Worm (Caenorhabditis elegans) whole organism, L4 larva: ENCODE results near the gene C45H4.14.

Experiments used
- F26F4.8 ChIP-seq: fragments of 200-800 bp; sonication (Bioruptor generic); conservative IDR thresholded peaks from 2 replicates; pipeline ENCODE4 v1.3.6; 2022; ENCODE audit warnings: missing genetic modification characterization, missing compliant biosample characterization
- F37D6.2 ChIP-seq: sonication (generic microtip); optimal IDR thresholded peaks from 2 replicates; lab custom pipeline; 2016; ENCODE audit warnings: mild to moderate bottlenecking, missing genetic modification characterization, missing compliant biosample characterization
- F44E2.7 ChIP-seq: fragments of 200-800 bp; sonication (Bioruptor generic); IDR thresholded peaks from 2 replicates; pipeline ENCODE4 v2.1.2; 2022; ENCODE audit warnings: missing genetic modification characterization, missing compliant biosample characterization
- T26A8.4 ChIP-seq: fragments of 200-800 bp; sonication (Bioruptor generic); IDR thresholded peaks from 2 replicates; pipeline ENCODE4 v1.3.6; 2022; ENCODE audit warnings: missing genetic modification characterization, missing compliant biosample characterization
- aha-1 ChIP-seq: fragments of 150-350 bp; peaks from one replicate; lab custom pipeline; 2014; ENCODE audit warnings: missing biosample characterization, missing genetic modification characterization
- ama-1 ChIP-seq: fragments of 150-350 bp; optimal IDR thresholded peaks from 2 replicates; lab custom pipeline; 2014; ENCODE audit warnings: inconsistent platforms, mixed read lengths
- arid-1 ChIP-seq: fragments of 200-800 bp; sonication (Bioruptor generic); conservative IDR thresholded peaks from 2 replicates; pipeline ENCODE4 v1.3.6; 2022; ENCODE audit warnings: missing genetic modification reagents, missing genetic modification characterization, missing compliant biosample characterization
- attf-4 ChIP-seq: sonication (generic microtip); optimal IDR thresholded peaks from 3 replicates; lab custom pipeline; 2017; ENCODE audit warnings: missing biosample characterization, missing genetic modification characterization
- ceh-28 ChIP-seq: fragments of 150-350 bp; optimal IDR thresholded peaks from 2 replicates; lab custom pipeline; 2014; ENCODE audit warnings: missing biosample characterization, missing genetic modification reagents, missing genetic modification characterization
- ceh-62 ChIP-seq: sonication (generic microtip); optimal IDR thresholded peaks from 2 replicates; lab custom pipeline; 2017; ENCODE audit warnings: missing biosample characterization, missing genetic modification characterization
- cey-2 ChIP-seq: sonication (generic microtip); optimal IDR thresholded peaks from 3 replicates; lab custom pipeline; 2017; ENCODE audit warnings: missing genetic modification characterization, mild to moderate bottlenecking, missing compliant biosample characterization, antibody characterized with exemption, borderline replicate concordance; ENCODE audit not compliant: insufficient read depth
- daf-16 ChIP-seq, 3 experiments: sonication (generic microtip); optimal IDR thresholded peaks; 2 replicates each; lab custom pipeline; 2016 to 2017; ENCODE audit warnings: missing genetic modification characterization in 3 of 3, missing genetic modification reagents in 3 of 3, mild to moderate bottlenecking in 2 of 3, missing compliant biosample characterization in 2 of 3, missing biosample characterization in 1 of 3, moderate library complexity in 1 of 3
- daf-19 ChIP-seq: fragments of 200-800 bp; sonication (Bioruptor generic); conservative IDR thresholded peaks from 2 replicates; pipeline ENCODE4 v1.3.6; 2022; ENCODE audit warnings: missing genetic modification characterization, missing compliant biosample characterization
- daf-8 ChIP-seq: fragments of 200-800 bp; sonication (Bioruptor generic); IDR thresholded peaks from 2 replicates; pipeline ENCODE4 v1.3.6; 2022; ENCODE audit warnings: missing genetic modification characterization, missing compliant biosample characterization
- dmd-6 ChIP-seq: fragments of 200-800 bp; sonication (Bioruptor generic); IDR thresholded peaks from 2 replicates; pipeline ENCODE4 v1.3.6; 2022; ENCODE audit warnings: missing genetic modification reagents, missing genetic modification characterization, missing compliant biosample characterization
- dmd-8 ChIP-seq: fragments of 200-800 bp; sonication (Bioruptor generic); IDR thresholded peaks from 2 replicates; pipeline ENCODE4 v1.3.6; 2022; ENCODE audit warnings: missing genetic modification characterization, missing compliant biosample characterization
- dmd-9 ChIP-seq: fragments of 200-800 bp; sonication (Bioruptor generic); IDR thresholded peaks from 2 replicates; pipeline ENCODE4 v1.3.6; 2022; ENCODE audit warnings: missing genetic modification reagents, missing genetic modification characterization, missing compliant biosample characterization
- duxl-1 ChIP-seq: sonication (generic microtip); optimal IDR thresholded peaks from 2 replicates; lab custom pipeline; 2016; ENCODE audit warnings: mild to moderate bottlenecking, missing genetic modification characterization, moderate library complexity, missing compliant biosample characterization; ENCODE audit not compliant: poor library complexity
- dve-1 ChIP-seq: sonication (generic microtip); optimal IDR thresholded peaks from 2 replicates; lab custom pipeline; 2017; ENCODE audit warnings: antibody characterized with exemption, mild to moderate bottlenecking, missing genetic modification characterization, missing compliant biosample characterization; ENCODE audit not compliant: insufficient read depth
- egl-27 ChIP-seq: sonication (generic microtip); optimal IDR thresholded peaks from 3 replicates; lab custom pipeline; 2017; ENCODE audit warnings: missing biosample characterization, missing genetic modification reagents, missing genetic modification characterization
- egl-43 ChIP-seq: fragments of 200-800 bp; sonication (Bioruptor generic); IDR thresholded peaks from 2 replicates; pipeline ENCODE4 v1.3.6; 2022; ENCODE audit warnings: missing genetic modification reagents, missing genetic modification characterization, missing compliant biosample characterization
- fos-1 ChIP-seq: fragments of 150-350 bp; optimal IDR thresholded peaks from 2 replicates; lab custom pipeline; 2014; ENCODE audit warnings: missing biosample characterization, missing genetic modification characterization
- jun-1 ChIP-seq: fragments of 150-350 bp; optimal IDR thresholded peaks from 2 replicates; lab custom pipeline; 2014; ENCODE audit warnings: missing biosample characterization, missing genetic modification reagents, missing genetic modification characterization
- lin-29 ChIP-seq: fragments of 200-800 bp; sonication (Bioruptor generic); IDR thresholded peaks from 2 replicates; pipeline ENCODE4 v1.3.6; 2022; ENCODE audit warnings: missing genetic modification reagents, missing genetic modification characterization, missing compliant biosample characterization
- lir-3 ChIP-seq: sonication (generic microtip); optimal IDR thresholded peaks from 2 replicates; lab custom pipeline; 2016; ENCODE audit warnings: mild to moderate bottlenecking, missing genetic modification characterization, missing compliant biosample characterization
- madf-9 ChIP-seq: fragments of 200-800 bp; sonication (Bioruptor generic); conservative IDR thresholded peaks from 2 replicates; pipeline ENCODE4 v1.3.6; 2022; ENCODE audit warnings: missing genetic modification reagents, missing genetic modification characterization, missing compliant biosample characterization
- mdl-1 ChIP-seq, 2 experiments: fragments of 150-350 bp in 1 of 2; sonication (generic microtip) in 1 of 2; optimal IDR thresholded peaks; 2 replicates each; lab custom pipeline; 2014 to 2017; ENCODE audit warnings: missing biosample characterization in 2 of 2, missing genetic modification characterization in 2 of 2
- mep-1 ChIP-seq: fragments of 150-350 bp; sonication (generic microtip); optimal IDR thresholded peaks from 3 replicates; lab custom pipeline; 2014; ENCODE audit warnings: missing biosample characterization, missing genetic modification characterization
- mes-2 ChIP-seq: sonication (generic microtip); optimal IDR thresholded peaks from 2 replicates; lab custom pipeline; 2016; ENCODE audit warnings: missing genotype, mild to moderate bottlenecking, missing genetic modification characterization, missing compliant biosample characterization; ENCODE audit not compliant: poor library complexity, severe bottlenecking
- mxl-2 ChIP-seq: fragments of 200-800 bp; sonication (Bioruptor generic); conservative IDR thresholded peaks from 2 replicates; pipeline ENCODE4 v1.3.6; 2022; ENCODE audit warnings: missing genetic modification reagents, missing genetic modification characterization, missing compliant biosample characterization
- nhr-237 ChIP-seq: sonication (generic microtip); optimal IDR thresholded peaks from 2 replicates; lab custom pipeline; 2017; ENCODE audit warnings: missing biosample characterization, missing genetic modification characterization
- nhr-42 ChIP-seq: fragments of 200-800 bp; sonication (Bioruptor generic); IDR thresholded peaks from 2 replicates; pipeline ENCODE4 v1.3.6; 2022; ENCODE audit warnings: missing genetic modification characterization, missing compliant biosample characterization
- nhr-77 ChIP-seq: fragments of 150-350 bp; optimal IDR thresholded peaks from 2 replicates; lab custom pipeline; 2014; ENCODE audit warnings: missing biosample characterization, missing genetic modification characterization
- rbr-2 ChIP-seq: sonication (generic microtip); optimal IDR thresholded peaks from 2 replicates; lab custom pipeline; 2016; ENCODE audit warnings: missing genotype, missing genetic modification characterization, missing compliant biosample characterization
- sdz-12 ChIP-seq: fragments of 200-800 bp; sonication (Bioruptor generic); optimal IDR thresholded peaks from 2 replicates; lab custom pipeline; 2018; ENCODE audit warnings: mild to moderate bottlenecking, missing genetic modification characterization, missing compliant biosample characterization
- snpc-1.2 ChIP-seq: fragments of 200-800 bp; sonication (Bioruptor generic); IDR thresholded peaks from 2 replicates; pipeline ENCODE4 v1.3.6; 2022; ENCODE audit warnings: missing genetic modification reagents, missing genetic modification characterization, missing compliant biosample characterization
- snpc-4 ChIP-seq: fragments of 150-350 bp; optimal IDR thresholded peaks from 2 replicates; lab custom pipeline; 2014; ENCODE audit warnings: missing biosample characterization, missing genetic modification characterization
- spr-1 ChIP-seq: sonication (generic microtip); optimal IDR thresholded peaks from 2 replicates; lab custom pipeline; 2016; ENCODE audit warnings: mild to moderate bottlenecking, missing genetic modification characterization, missing compliant biosample characterization
- tag-97 ChIP-seq: fragments of 200-800 bp; sonication (Bioruptor generic); IDR thresholded peaks from 2 replicates; pipeline ENCODE4 v1.3.6; 2022; ENCODE audit warnings: missing genetic modification characterization, missing compliant biosample characterization
- unc-39 ChIP-seq: sonication (generic microtip); optimal IDR thresholded peaks from 2 replicates; lab custom pipeline; 2017; ENCODE audit warnings: missing biosample characterization, missing genetic modification characterization
- unc-62 ChIP-seq, 3 experiments: fragments of 150-350 bp in 1 of 3; sonication (generic microtip); optimal IDR thresholded peaks in 2 of 3; peaks in 1 of 3; 1 replicate in 1 of 3; 2 replicates in 2 of 3; lab custom pipeline; 2014 to 2017; ENCODE audit warnings: missing biosample characterization in 3 of 3, missing genetic modification characterization in 3 of 3, missing genetic modification reagents in 3 of 3, missing genotype in 1 of 3
- zag-1 ChIP-seq: fragments of 150-350 bp; optimal IDR thresholded peaks from 2 replicates; lab custom pipeline; 2014; ENCODE audit warnings: missing biosample characterization, missing genetic modification characterization
- zfp-2 ChIP-seq: sonication (generic microtip); optimal IDR thresholded peaks from 2 replicates; lab custom pipeline; 2016; ENCODE audit warnings: mild to moderate bottlenecking, missing genetic modification characterization, missing compliant biosample characterization
- zfp-3 ChIP-seq: fragments of 200-800 bp; sonication (Bioruptor generic); conservative IDR thresholded peaks from 2 replicates; pipeline ENCODE4 v1.3.6; 2022; ENCODE audit warnings: missing genetic modification reagents, missing genetic modification characterization, missing compliant biosample characterization
- zip-2 ChIP-seq: fragments of 150-350 bp; optimal IDR thresholded peaks from 2 replicates; lab custom pipeline; 2014; ENCODE audit warnings: missing biosample characterization, missing genetic modification characterization
- ztf-7 ChIP-seq: fragments of 150-350 bp; optimal IDR thresholded peaks from 2 replicates; lab custom pipeline; 2014; ENCODE audit warnings: missing biosample characterization, missing genetic modification characterization

C45H4.14 gene

DNA sequence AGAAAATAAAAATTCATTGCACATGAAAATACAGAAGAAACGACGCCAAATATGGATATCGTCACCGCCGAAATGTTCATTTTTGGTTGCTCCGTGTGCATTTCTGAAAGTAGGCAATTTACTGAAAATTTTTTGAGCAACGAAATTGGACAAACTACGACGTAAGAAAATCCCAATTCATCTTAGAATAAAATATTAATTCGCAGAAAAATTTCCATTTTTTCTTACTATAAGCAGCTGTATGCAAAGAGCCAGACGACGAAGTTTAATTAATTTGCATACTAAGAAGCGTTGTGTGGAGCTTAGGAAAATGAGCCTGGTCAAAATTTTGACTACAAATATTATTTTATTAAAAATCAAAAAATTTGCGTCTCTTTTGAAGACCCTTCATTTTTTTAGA lies 7.4 kb upstream of the C45H4.14 start, which contains the start of gene srbc-19:
srbc-19 (minus strand) TSS at position 101 of the 400 bp plus-strand sequence.
- no peak for TF ChIP-seq F37D6.2 (tag; lab: Kevin White, UChicago)
- TF ChIP-seq ztf-7 (tag; lab: Kevin White, UChicago), result no peak
- TF ChIP-seq snpc-1.2 (GFP tag; lab: Robert Waterston, UW), result no peak
- no peak for TF ChIP-seq rbr-2 (tag; lab: Kevin White, UChicago)
- no peak for TF ChIP-seq dmd-6 (GFP tag; lab: Robert Waterston, UW)
- no peak for TF ChIP-seq F44E2.7 (GFP tag; lab: Robert Waterston, UW)
- no peak for TF ChIP-seq dmd-8 (GFP tag; lab: Robert Waterston, UW)
- no peak for TF ChIP-seq zag-1 (tag; lab: Kevin White, UChicago)
- TF ChIP-seq sdz-12, result no peak
- no peak for TF ChIP-seq attf-4 (tag; lab: Kevin White, UChicago)
- no peak for TF ChIP-seq unc-62 (GFP tag; optimal IDR thresholded peaks at IDR 0.05 in 1 of 2; lab: Kevin White, UChicago)
- no peak for TF ChIP-seq unc-62 (tag; optimal IDR thresholded peaks at IDR 0.05; lab: Kevin White, UChicago)
- TF ChIP-seq lir-3 (tag; lab: Kevin White, UChicago), result no peak
- TF ChIP-seq zip-2 (tag; lab: Kevin White, UChicago), result no peak
- TF ChIP-seq ama-1, result no peak
- TF ChIP-seq zfp-3, result no peak

DNA sequence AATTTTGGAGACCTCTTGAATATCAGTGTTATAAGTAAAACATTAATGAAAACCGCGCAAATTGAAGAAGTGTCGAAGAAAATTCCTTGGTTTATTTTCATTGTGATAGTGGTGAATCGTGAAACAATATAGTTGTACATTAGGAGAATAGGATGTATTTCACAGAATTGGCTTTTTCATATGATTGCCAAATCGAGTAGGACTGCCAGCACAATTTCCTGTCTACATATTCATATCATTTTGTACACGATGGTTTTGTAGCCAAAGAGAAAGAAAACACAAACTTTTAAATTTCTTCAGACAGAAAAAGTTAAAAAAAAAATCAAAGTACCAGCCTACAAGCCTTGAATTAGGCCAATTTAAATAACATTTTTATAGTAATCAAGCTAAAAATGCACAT lies 4.5 kb upstream of the C45H4.14 start, which contains the start of gene str-255:
str-255 (minus strand) TSS at position 101 of the 400 bp plus-strand sequence.
- TF ChIP-seq ceh-28 (tag; lab: Kevin White, UChicago) (no peak), duxl-1 (tag; lab: Kevin White, UChicago) (no peak), lin-29 (GFP tag; lab: Robert Waterston, UW) (no peak), ztf-7 (tag; lab: Kevin White, UChicago) (no peak), arid-1 (GFP tag; lab: Robert Waterston, UW) (no peak), F44E2.7 (GFP tag; lab: Robert Waterston, UW) (no peak), ceh-62 (tag; lab: Kevin White, UChicago) (no peak), jun-1 (no peak), cey-2 (tag; lab: Kevin White, UChicago) (no peak), mdl-1 (tag; optimal IDR thresholded peaks at IDR 0.05; lab: Kevin White, UChicago) (no peak), aha-1 (tag; lab: Kevin White, UChicago) (no peak), nhr-42 (GFP tag; lab: Robert Waterston, UW) (no peak), spr-1 (tag; lab: Kevin White, UChicago) (no peak)

DNA sequence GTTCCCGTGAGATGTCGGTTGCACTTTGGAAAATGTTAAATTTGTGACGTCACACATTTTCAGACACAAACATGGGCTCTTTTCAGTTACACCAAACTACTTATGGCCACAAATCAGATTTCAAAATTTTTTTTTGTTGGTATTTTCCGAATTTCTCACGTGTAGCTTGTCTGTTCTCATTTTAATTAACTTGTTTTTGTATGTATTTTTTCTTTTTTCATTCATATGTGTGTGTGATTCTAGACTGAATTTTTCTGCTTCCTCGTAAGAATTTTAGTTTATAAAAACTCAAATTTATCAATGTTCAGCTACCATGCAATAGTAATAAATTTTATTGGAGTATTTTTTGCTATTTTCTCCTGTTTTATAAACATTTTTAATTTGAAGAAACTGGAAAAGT lies 2.4 kb downstream of the C45H4.14 start, which contains the start of gene srbc-22:
srbc-22 (plus strand) TSS at position 301 of the 400 bp plus-strand sequence.
- TF ChIP-seq T26A8.4 (GFP tag; lab: Robert Waterston, UW) (no peak), mes-2 (no peak), nhr-77 (tag; lab: Kevin White, UChicago) (no peak), rbr-2 (tag; lab: Kevin White, UChicago) (no peak), tag-97 (GFP tag; lab: Robert Waterston, UW) (no peak), mxl-2 (GFP tag; lab: Robert Waterston, UW) (no peak), daf-16 (GFP tag; optimal IDR thresholded peaks at IDR 0.05; lab: Kevin White, UChicago) (no peak), daf-16 (tag; optimal IDR thresholded peaks at IDR 0.05; lab: Kevin White, UChicago) (no peak), aha-1 (tag; lab: Kevin White, UChicago) (no peak), nhr-237 (tag; lab: Kevin White, UChicago) (no peak), ztf-7 (tag; lab: Kevin White, UChicago) (no peak), mep-1 (tag; lab: Kevin White, UChicago) (no peak), zfp-3 (no peak)

DNA sequence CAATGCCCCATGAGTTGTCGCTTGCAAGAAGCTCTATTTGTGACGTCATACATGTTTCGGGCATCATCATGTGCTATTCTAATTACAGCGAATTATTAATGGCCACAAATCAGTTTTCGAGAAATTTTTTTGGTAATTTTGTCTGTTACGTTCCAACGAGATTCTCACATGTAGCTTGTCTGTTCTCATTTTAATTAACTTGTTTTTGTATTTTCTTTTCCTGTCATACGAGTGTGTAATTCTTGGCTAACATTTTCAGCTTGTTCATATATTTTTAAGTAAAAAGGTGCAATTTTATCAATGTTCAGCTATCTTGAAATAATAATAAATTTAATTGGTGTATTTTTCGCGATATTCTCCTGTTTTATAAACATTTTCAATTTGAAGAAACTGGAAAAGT lies 4.0 kb downstream of the C45H4.14 start, which contains the start of gene srbc-21:
srbc-21 (plus strand) TSS at position 301 of the 400 bp plus-strand sequence.
- no peak for TF ChIP-seq madf-9 (GFP tag; lab: Robert Waterston, UW)
- no peak for TF ChIP-seq egl-43 (GFP tag; lab: Robert Waterston, UW)
- TF ChIP-seq dmd-8 (GFP tag; lab: Robert Waterston, UW), result no peak
- TF ChIP-seq snpc-4 (tag; lab: Kevin White, UChicago), result no peak
- TF ChIP-seq daf-19 (GFP tag; lab: Robert Waterston, UW), result no peak
- TF ChIP-seq daf-8 (GFP tag; lab: Robert Waterston, UW), result no peak
- no peak for TF ChIP-seq F26F4.8 (GFP tag; lab: Robert Waterston, UW)
- TF ChIP-seq dve-1 (tag; lab: Kevin White, UChicago), result no peak
- TF ChIP-seq zfp-2 (tag; lab: Kevin White, UChicago), result no peak
- TF ChIP-seq attf-4 (tag; lab: Kevin White, UChicago), result no peak
- no peak for TF ChIP-seq fos-1 (tag; lab: Kevin White, UChicago)
- no peak for TF ChIP-seq sdz-12
- TF ChIP-seq unc-39 (tag; lab: Kevin White, UChicago), result no peak
- no peak for TF ChIP-seq egl-27
- no peak for TF ChIP-seq dmd-9 (GFP tag; lab: Robert Waterston, UW)
